Worm (Caenorhabditis elegans) whole organism, early embryonic: ENCODE measurements around the gene R102.1.

Source experiments
- F13C5.2 ChIP-seq: sonication (generic microtip); optimal IDR thresholded peaks from 2 replicates; lab custom pipeline; 2017; ENCODE audit warnings: mild to moderate bottlenecking, missing genetic modification characterization, inconsistent platforms, missing compliant biosample characterization
- aly-1 ChIP-seq: sonication (generic microtip); optimal IDR thresholded peaks from 2 replicates; lab custom pipeline; 2016; ENCODE audit warnings: missing genetic modification characterization, missing compliant biosample characterization
- ama-1 ChIP-seq: fragments of 150-350 bp; optimal IDR thresholded peaks from 2 replicates; lab custom pipeline; 2014
- ceh-36 ChIP-seq: sonication (generic microtip); optimal IDR thresholded peaks from 2 replicates; lab custom pipeline; 2016; ENCODE audit warnings: missing genetic modification characterization, inconsistent platforms, missing compliant biosample characterization
- ets-7 ChIP-seq: sonication (generic microtip); optimal IDR thresholded peaks from 2 replicates; lab custom pipeline; 2016; ENCODE audit warnings: missing genotype, missing genetic modification characterization, missing compliant biosample characterization
- flt-1 ChIP-seq: fragments of 200-800 bp; sonication (Bioruptor generic); IDR thresholded peaks from 2 replicates; pipeline ENCODE4 v1.3.6; 2022; ENCODE audit warnings: missing genetic modification characterization, missing compliant biosample characterization
- hmg-4 ChIP-seq: fragments of 200-800 bp; sonication (Bioruptor generic); optimal IDR thresholded peaks from 2 replicates; lab custom pipeline; 2018; ENCODE audit warnings: mild to moderate bottlenecking, missing genetic modification characterization, missing compliant biosample characterization
- hnd-1 ChIP-seq: sonication (generic microtip); optimal IDR thresholded peaks from 2 replicates; lab custom pipeline; 2016; ENCODE audit warnings: missing genetic modification characterization, missing compliant biosample characterization
- tbx-11 ChIP-seq: fragments of 200-800 bp; sonication (Bioruptor generic); IDR thresholded peaks from 2 replicates; pipeline ENCODE4 v1.3.6; 2022; ENCODE audit warnings: missing genetic modification characterization, missing compliant biosample characterization
- tra-4 ChIP-seq: sonication (generic microtip); optimal IDR thresholded peaks from 2 replicates; lab custom pipeline; 2017; ENCODE audit warnings: missing genetic modification characterization, missing compliant biosample characterization

DNA sequence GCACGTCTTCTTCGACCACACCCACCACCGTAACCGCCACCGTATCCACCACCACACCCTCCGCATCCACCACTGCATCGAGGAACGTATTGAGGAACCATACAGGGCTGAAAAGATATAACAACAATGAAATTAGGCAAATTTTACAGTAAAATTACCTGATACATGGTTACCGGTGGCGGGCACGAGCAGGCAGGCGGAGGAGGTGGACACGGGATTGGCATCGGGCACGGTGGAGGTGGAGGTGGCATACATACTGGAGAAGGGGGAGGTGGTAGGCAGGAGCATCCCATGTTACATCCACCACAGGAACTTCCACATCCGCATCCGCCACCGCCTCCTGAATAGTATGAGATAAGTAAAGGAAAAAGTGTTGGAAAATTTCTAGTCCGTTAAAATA, 12.6 kb downstream of the R102.1 start:
- TF ChIP-seq tra-4 (tag; lab: Kevin White, UChicago) (no peak), F13C5.2 (tag; lab: Kevin White, UChicago) (no peak), ama-1 (no peak), ceh-36 (tag; lab: Kevin White, UChicago) (no peak), aly-1 (no peak), hmg-4 (no peak), tbx-11 (no peak), hnd-1 (tag; lab: Kevin White, UChicago) (no peak), ets-7 (tag; lab: Kevin White, UChicago) (no peak), flt-1 (GFP tag; lab: Robert Waterston, UW) (no peak)
